Worm (Caenorhabditis elegans): ENCODE measurements around the gene sel-15.
A peak's percentile ranks its signal among the peaks of the same experiment; 100 is the strongest.
"Not testable (repeated sequence)": the region's sequence is repeated elsewhere in the genome, so short reads cannot be mapped to it uniquely, and the experiment has no call there.

Gene sel-15

ce11 chrIII:710042-710441 is 13.8 kb upstream of the sel-15 start:
- no peak for TF ChIP-seq nhr-237 (tag; optimal IDR thresholded peaks at IDR 0.05)

DNA sequence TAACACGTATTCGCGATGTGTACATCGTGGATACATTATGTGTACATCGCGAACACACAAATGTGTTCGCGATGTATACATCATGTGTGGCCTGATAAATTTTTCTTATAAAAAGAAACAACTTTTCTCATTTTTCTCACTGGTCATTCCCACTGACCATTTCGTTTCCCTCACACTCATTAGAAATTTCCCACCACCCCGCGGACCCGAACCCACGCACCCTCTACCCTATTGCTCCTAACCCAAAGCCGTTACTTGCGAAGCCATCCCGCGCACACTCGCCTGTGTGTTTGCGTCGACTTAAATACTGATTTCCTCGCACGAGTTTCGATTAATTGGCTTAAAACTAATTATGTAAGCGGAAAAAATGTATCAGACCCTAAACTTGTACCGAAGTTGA is 2.5 kb upstream of the sel-15 start:
- TF ChIP-seq efl-3 (GFP tag; optimal IDR thresholded peaks at IDR 0.05): no peak
- TF ChIP-seq ceh-88 (GFP tag; IDR thresholded peaks at IDR 0.05): no peak
- no peak for TF ChIP-seq efl-1 (optimal IDR thresholded peaks at IDR 0.05)
- TF ChIP-seq efl-1 (GFP tag; optimal IDR thresholded peaks at IDR 0.05 in 1 of 2): peak in 1 of 2 experiments; percentile 38
- TF ChIP-seq nhr-19 (GFP tag; conservative IDR thresholded peaks at IDR 0.05): 0 out of 2 replicates have a peak, but pooled peaks have one; percentile 11
- TF ChIP-seq nhr-76 (tag; optimal IDR thresholded peaks at IDR 0.05): no peak
- TF ChIP-seq tbx-2 (tag; optimal IDR thresholded peaks at IDR 0.05): no peak
- peak; percentile 32 for TF ChIP-seq rnt-1 (tag; optimal IDR thresholded peaks at IDR 0.05)
- no peak for TF ChIP-seq nhr-84 (tag; optimal IDR thresholded peaks at IDR 0.05)
- TF ChIP-seq ceh-82 (tag; optimal IDR thresholded peaks at IDR 0.05): no peak
- TF ChIP-seq nhr-28 (tag; optimal IDR thresholded peaks at IDR 0.05): no peak

ce11 chrIII:691933-692332 is 4.3 kb downstream of the sel-15 start, which contains the start of gene W02B3.7:
TSS of gene W02B3.7 (minus strand) at chrIII:692033.
- TF ChIP-seq ceh-90 (tag; optimal IDR thresholded peaks at IDR 0.05) (no peak), lsy-2 (tag; optimal IDR thresholded peaks at IDR 0.05) (no peak), hlh-4 (tag; optimal IDR thresholded peaks at IDR 0.05) (no peak), ztf-11 (tag; optimal IDR thresholded peaks at IDR 0.05) (no peak), irx-1 (tag; optimal IDR thresholded peaks at IDR 0.05) (no peak), nhr-77 (tag; optimal IDR thresholded peaks at IDR 0.05) (no peak), fkh-10 (GFP tag; optimal IDR thresholded peaks at IDR 0.05) (no peak), tlp-1 (tag; optimal IDR thresholded peaks at IDR 0.05) (no peak), vab-15 (tag; optimal IDR thresholded peaks at IDR 0.05) (no peak), fkh-4 (tag; optimal IDR thresholded peaks at IDR 0.05; ENCODE audit: borderline replicate concordance) (no peak), nhr-20 (tag; optimal IDR thresholded peaks at IDR 0.05) (no peak), mab-9 (GFP tag; IDR thresholded peaks at IDR 0.05) (no peak), egl-27 (tag; optimal IDR thresholded peaks at IDR 0.05) (no peak)

ce11 chrIII:688869-689268 is 7.4 kb downstream of the sel-15 start, which contains the start of gene elf-1:
TSS of gene elf-1 (plus strand) at chrIII:689169.
- not testable (repeated sequence) for TF ChIP-seq nhr-19 (GFP tag; conservative IDR thresholded peaks at IDR 0.05); nhr-76 (tag; optimal IDR thresholded peaks at IDR 0.05); tlp-1 (tag; optimal IDR thresholded peaks at IDR 0.05)

DNA sequence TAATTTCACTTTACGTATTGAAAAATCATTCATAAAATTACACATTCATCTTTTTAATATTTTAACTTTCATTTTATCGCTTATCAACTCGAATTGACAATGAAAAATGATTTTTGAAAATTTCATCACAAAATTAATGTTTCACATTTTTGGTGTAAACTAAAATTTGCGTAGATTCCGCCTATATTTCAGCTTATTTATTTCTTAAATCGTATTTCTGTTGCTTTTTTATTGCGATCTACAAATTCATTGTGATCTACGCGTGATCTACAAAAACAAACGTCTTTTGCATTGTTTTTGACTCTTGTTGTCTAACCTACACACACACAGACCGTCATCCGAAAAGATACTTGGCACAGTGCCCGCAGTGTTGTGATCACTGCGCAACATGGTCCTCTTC is 8.2 kb downstream of the sel-15 start:
- no peak for TF ChIP-seq efl-1 (optimal IDR thresholded peaks at IDR 0.05)
- peak in 1 of 2 experiments; percentile 64 for TF ChIP-seq efl-1 (GFP tag; optimal IDR thresholded peaks at IDR 0.05 in 1 of 2)
- TF ChIP-seq aly-2 (tag; optimal IDR thresholded peaks at IDR 0.05): no peak

ce11 chrIII:683318-683717 is 13.0 kb downstream of the sel-15 start, which contains the start of gene W02B3.4:
TSS of gene W02B3.4 (minus strand) at chrIII:683418.
- TF ChIP-seq egl-13 (tag; optimal IDR thresholded peaks at IDR 0.05) (no peak), dsc-1 (tag; optimal IDR thresholded peaks at IDR 0.05) (peak; percentile 33), ceh-63 (GFP tag; optimal IDR thresholded peaks at IDR 0.05) (no peak), elt-3 (tag; optimal IDR thresholded peaks at IDR 0.05) (no peak)

DNA sequence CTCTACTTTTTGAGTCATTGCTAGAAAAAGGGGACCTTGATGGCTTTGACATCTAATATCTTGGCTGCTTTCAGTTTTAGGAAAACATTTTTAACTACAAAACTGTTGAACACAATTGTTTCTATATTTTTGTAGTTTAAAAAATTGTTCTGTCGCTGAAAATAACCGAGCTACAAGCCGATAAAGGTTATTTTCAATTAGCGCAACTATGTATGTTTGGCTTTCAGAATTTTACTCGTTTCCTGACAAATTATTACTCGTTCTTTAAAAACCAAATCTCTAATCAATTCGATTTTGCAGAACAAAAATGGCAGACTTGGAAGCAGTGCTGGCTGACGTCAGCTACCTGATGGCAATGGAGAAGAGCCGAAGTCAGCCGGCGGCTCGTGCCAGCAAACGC is 20.4 kb downstream of the sel-15 start, which contains the start of gene grk-2:
TSS of gene grk-2 (plus strand) at position 301 of the 400 bp plus-strand sequence.
- TF ChIP-seq nhr-237 (tag; optimal IDR thresholded peaks at IDR 0.05) (no peak), sptf-1 (tag; optimal IDR thresholded peaks at IDR 0.05) (no peak), mep-1 (tag; optimal IDR thresholded peaks at IDR 0.05) (no peak), C16A3.4 (tag; optimal IDR thresholded peaks at IDR 0.05) (no peak), sox-4 (tag; optimal IDR thresholded peaks at IDR 0.05) (no peak), C34B4.2 (tag; optimal IDR thresholded peaks at IDR 0.05) (no peak), unc-62 (GFP tag; optimal IDR thresholded peaks at IDR 0.05) (no peak), hpl-2 (GFP tag; optimal IDR thresholded peaks at IDR 0.05) (no peak), ceh-82 (tag; optimal IDR thresholded peaks at IDR 0.05) (no peak)

Measured in whole organism, L1 larva.